Fruit fly (Drosophila melanogaster): Measurements from ENCODE around the gene CG16986.

CG16986 gene

dm6 chr3L:2554118-2554814, 45.9 kb upstream of the CG16986 start, which contains the start of gene Spn (continued):
- TF ChIP-seq trem (tag; optimal IDR thresholded peaks at IDR 0.05) = peak; percentile 70
- TF ChIP-seq CHES-1-like (GFP tag; optimal IDR thresholded peaks at IDR 0.05) = peak; percentile 23
- peak; percentile 39 for TF ChIP-seq CG17186 (GFP tag; optimal IDR thresholded peaks at IDR 0.05)
- TF ChIP-seq ac (GFP tag; optimal IDR thresholded peaks at IDR 0.05) = no peak
- no peak for TF ChIP-seq CG7786 (GFP tag; optimal IDR thresholded peaks at IDR 0.05)
- 0 out of 2 replicates have a peak, but pooled peaks have one; percentile 22 for TF ChIP-seq MBD-R2 (GFP tag; IDR thresholded peaks at IDR 0.05)
- peak; percentile 34 for TF ChIP-seq CG4854 (GFP tag; optimal IDR thresholded peaks at IDR 0.05)
- TF ChIP-seq CG3847 (GFP tag; IDR thresholded peaks at IDR 0.05) = peak; percentile 47
- no peak for TF ChIP-seq lab (GFP tag; optimal IDR thresholded peaks at IDR 0.05)
- peak; percentile 46 for TF ChIP-seq CG30403 (GFP tag; optimal IDR thresholded peaks at IDR 0.05)
- TF ChIP-seq onecut (GFP tag; IDR thresholded peaks at IDR 0.05) = no peak
- peak; percentile 66 for TF ChIP-seq CG7987 (GFP tag; optimal IDR thresholded peaks at IDR 0.05)
- TF ChIP-seq PHDP (tag; optimal IDR thresholded peaks at IDR 0.05) = peak; percentile 15
- TF ChIP-seq Myb (GFP tag; optimal IDR thresholded peaks at IDR 0.05) = peak; percentile 75
- TF ChIP-seq row (GFP tag; IDR thresholded peaks at IDR 0.05) = peak; percentile 72; the same call in 1 of the 3 replicates
- peak; percentile 86 for TF ChIP-seq Dref (GFP tag; IDR thresholded peaks at IDR 0.05)
- no peak for TF ChIP-seq Nf-YC (tag; optimal IDR thresholded peaks at IDR 0.05)
- TF ChIP-seq nmo (GFP tag; optimal IDR thresholded peaks at IDR 0.05) = peak; percentile 70
- no peak for TF ChIP-seq CG15011 (GFP tag; optimal IDR thresholded peaks at IDR 0.05)
- TF ChIP-seq sna (GFP tag; IDR thresholded peaks at IDR 0.05; ENCODE audit: partially characterized antibody) = peak; percentile 98
- peak; percentile 82 for TF ChIP-seq chm (GFP tag; IDR thresholded peaks at IDR 0.05)
- peak; percentile 99 for TF ChIP-seq CG11560 (tag; IDR thresholded peaks at IDR 0.05)
- peak; percentile 76 for TF ChIP-seq gro (GFP tag; optimal IDR thresholded peaks at IDR 0.05)
- TF ChIP-seq CG12659 (GFP tag; optimal IDR thresholded peaks at IDR 0.05) = peak; percentile 80
- TF ChIP-seq Stat92E (GFP tag; optimal IDR thresholded peaks at IDR 0.05) = peak in 1 of 3 experiments; percentile 81
- TF ChIP-seq CG10274 (GFP tag; optimal IDR thresholded peaks at IDR 0.05) = no peak
- peak; percentile 49 for TF ChIP-seq CG6765 (GFP tag; optimal IDR thresholded peaks at IDR 0.05)
- no peak for TF ChIP-seq CG9876 (GFP tag; optimal IDR thresholded peaks at IDR 0.05)
- peak; percentile 77 for TF ChIP-seq CG14710 (tag; optimal IDR thresholded peaks at IDR 0.05)
- no peak for TF ChIP-seq ind (GFP tag; optimal IDR thresholded peaks at IDR 0.05)
- peak; percentile 86 for TF ChIP-seq Lhr (GFP tag; optimal IDR thresholded peaks at IDR 0.05)
- TF ChIP-seq vnd (GFP tag; IDR thresholded peaks at IDR 0.05; ENCODE audit: partially characterized antibody) = peak; percentile 96
- peak; percentile 20 for TF ChIP-seq CG34376 (GFP tag; optimal IDR thresholded peaks at IDR 0.05)
- peak; percentile 61 for TF ChIP-seq Drgx (GFP tag; IDR thresholded peaks at IDR 0.05)
- no peak for TF ChIP-seq Optix (GFP tag; IDR thresholded peaks at IDR 0.05)
- peak; percentile 38 for TF ChIP-seq CG12299 (tag; optimal IDR thresholded peaks at IDR 0.05)
- TF ChIP-seq CG12744 (GFP tag; optimal IDR thresholded peaks at IDR 0.05) = peak; percentile 9
- TF ChIP-seq Opbp (GFP tag; IDR thresholded peaks at IDR 0.05; ENCODE audit: partially characterized antibody) = peak; percentile 98
- TF ChIP-seq tap (tag; optimal IDR thresholded peaks at IDR 0.05) = no peak
- peak; percentile 95 for TF ChIP-seq CG14860 (GFP tag; IDR thresholded peaks at IDR 0.05; ENCODE audit: partially characterized antibody)
- TF ChIP-seq CG7963 (GFP tag; IDR thresholded peaks at IDR 0.05; ENCODE audit: partially characterized antibody) = peak; percentile 92
- peak; percentile 45 for TF ChIP-seq nau (GFP tag; optimal IDR thresholded peaks at IDR 0.05)
- 0 out of 3 replicates have a peak, but pooled peaks have one; percentile 19 for TF ChIP-seq so (GFP tag; IDR thresholded peaks at IDR 0.05)
- peak; percentile 99 for TF ChIP-seq CG13287 (GFP tag; IDR thresholded peaks at IDR 0.05; ENCODE audit: partially characterized antibody)
- peak; percentile 11 for TF ChIP-seq Dek (tag; optimal IDR thresholded peaks at IDR 0.05)
- peak; percentile 33 for TF ChIP-seq zf30C (GFP tag; optimal IDR thresholded peaks at IDR 0.05)
- TF ChIP-seq insv (GFP tag; optimal IDR thresholded peaks at IDR 0.05) = peak in 1 of 2 experiments; percentile 25
- peak; percentile 99 for TF ChIP-seq amos (GFP tag; IDR thresholded peaks at IDR 0.05; ENCODE audit: partially characterized antibody)

Measured in whole organism, embryonic.